Fruit fly (Drosophila melanogaster) whole organism: Measurements from ENCODE around the gene CheB38c.

Experiments used
- CG8478 ChIP-seq: fragments of >200 bp; optimal IDR thresholded peaks from 2 replicates; lab custom pipeline; 2018; ENCODE audit warnings: inconsistent platforms
- Dll ChIP-seq: fragments of >200 bp; optimal IDR thresholded peaks from 2 replicates; lab custom pipeline; 2017
- EcR ChIP-seq, 2 experiments: fragments of >200 bp; optimal IDR thresholded peaks; 2 replicates each; lab custom pipeline; 2017; ENCODE audit warnings: missing biosample characterization in 2 of 2, missing genetic modification characterization in 2 of 2, missing genetic modification reagents in 2 of 2
- pan ChIP-seq: fragments of >200 bp; optimal IDR thresholded peaks from 2 replicates; lab custom pipeline; 2017
- psq ChIP-seq: fragments of >200 bp; optimal IDR thresholded peaks from 2 replicates; lab custom pipeline; 2017
- usp ChIP-seq: fragments of >200 bp; optimal IDR thresholded peaks from 2 replicates; lab custom pipeline; 2017; ENCODE audit warnings: missing biosample characterization, missing genetic modification characterization, mixed read lengths

The CheB38c gene

DNA sequence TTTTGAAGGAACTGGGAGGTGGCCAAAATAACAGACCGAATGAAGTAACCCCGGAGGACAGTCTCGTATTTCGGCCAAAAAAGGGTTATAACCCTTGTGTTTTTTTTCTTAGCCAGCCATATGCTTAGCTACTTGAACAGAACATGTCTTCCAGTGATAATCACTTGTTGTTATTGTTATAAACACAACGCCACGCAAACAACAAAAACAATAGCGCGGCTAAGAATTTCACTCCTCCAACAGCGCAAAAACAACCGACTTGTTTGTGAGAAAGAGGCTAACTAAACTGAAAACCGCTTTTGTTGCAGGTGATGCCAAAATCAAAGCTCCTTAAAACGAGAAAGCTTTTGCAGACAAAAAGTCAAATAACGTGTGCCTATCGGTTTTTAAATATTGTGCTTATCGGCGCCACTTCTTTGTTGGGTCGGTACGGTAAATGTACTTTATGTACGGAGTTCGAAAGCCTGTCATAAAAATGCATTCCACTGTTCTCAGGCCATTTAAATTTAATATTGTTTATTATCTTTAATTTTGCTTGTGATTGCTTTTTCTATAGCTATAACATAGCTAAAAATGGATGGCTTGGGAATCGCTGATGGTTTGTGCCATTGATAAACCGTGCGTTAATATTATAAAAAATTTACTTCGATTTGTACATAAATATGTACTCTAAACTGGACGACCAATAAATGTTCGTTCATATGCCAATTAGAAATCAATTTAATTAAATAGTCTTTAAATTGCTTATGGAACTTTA, 23.7 kb downstream of the CheB38c start, which contains the start of gene vari:
Gene vari, minus strand, starts transcription at position 285 of the 757 bp plus-strand sequence.
- TF ChIP-seq psq (lab: Kevin White, UChicago) (no peak), pan (lab: Kevin White, UChicago) (no peak), usp (GFP tag; lab: Kevin White, UChicago) (no peak), Dll (no peak), EcR (GFP tag; optimal IDR thresholded peaks at IDR 0.05; lab: Kevin White, UChicago) (no peak), CG8478 (lab: Kevin White, UChicago) (no peak)

DNA sequence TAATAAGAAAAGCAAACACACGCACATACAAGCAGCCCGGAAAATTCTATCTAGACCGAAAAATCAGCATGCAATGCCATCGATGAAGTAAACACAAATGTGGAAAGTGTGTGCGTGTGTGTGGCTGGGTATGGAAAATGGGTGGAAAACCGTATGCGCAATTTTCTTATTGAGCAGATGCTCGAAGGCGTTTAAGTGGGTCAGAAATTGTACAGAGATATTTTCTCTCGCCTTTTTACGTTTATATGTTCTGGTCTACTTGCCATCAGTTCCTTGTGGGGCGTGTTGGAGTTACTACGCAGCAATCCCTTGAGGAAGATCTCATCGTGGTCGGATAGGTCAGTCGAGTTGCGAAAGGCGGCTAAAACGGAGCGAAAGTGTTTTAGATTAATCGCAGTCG, 24.9 kb downstream of the CheB38c start:
- no peak for TF ChIP-seq Dll
- no peak for TF ChIP-seq CG8478 (lab: Kevin White, UChicago)
- no peak for TF ChIP-seq usp (GFP tag; lab: Kevin White, UChicago)
- no peak for TF ChIP-seq pan (lab: Kevin White, UChicago)
- no peak for TF ChIP-seq EcR (GFP tag; optimal IDR thresholded peaks at IDR 0.05; lab: Kevin White, UChicago)
- no peak for TF ChIP-seq psq (lab: Kevin White, UChicago)

DNA sequence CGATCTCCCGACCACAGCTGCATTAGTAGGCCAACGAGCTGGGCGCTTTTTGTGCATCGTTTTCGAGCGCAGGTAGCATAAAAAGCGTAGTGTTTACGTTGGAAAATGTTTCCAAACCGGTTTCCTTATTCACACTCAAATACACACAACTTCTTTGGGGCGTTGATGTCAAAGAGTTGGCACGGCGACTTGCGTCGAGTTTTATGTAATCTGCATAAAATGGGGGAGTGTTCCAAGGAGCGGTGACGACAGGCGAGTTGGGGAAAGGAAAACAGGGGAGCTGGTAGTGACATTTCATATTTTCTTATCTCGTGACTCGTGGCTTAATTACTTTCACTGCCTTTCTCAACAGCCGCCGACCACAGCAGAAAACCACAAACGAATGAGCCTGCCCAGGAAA, 26.0 kb downstream of the CheB38c start:
- TF ChIP-seq Dll (no peak), psq (lab: Kevin White, UChicago) (no peak), usp (GFP tag; lab: Kevin White, UChicago) (no peak), pan (lab: Kevin White, UChicago) (no peak), CG8478 (lab: Kevin White, UChicago) (no peak), EcR (GFP tag; optimal IDR thresholded peaks at IDR 0.05; lab: Kevin White, UChicago) (no peak)

DNA sequence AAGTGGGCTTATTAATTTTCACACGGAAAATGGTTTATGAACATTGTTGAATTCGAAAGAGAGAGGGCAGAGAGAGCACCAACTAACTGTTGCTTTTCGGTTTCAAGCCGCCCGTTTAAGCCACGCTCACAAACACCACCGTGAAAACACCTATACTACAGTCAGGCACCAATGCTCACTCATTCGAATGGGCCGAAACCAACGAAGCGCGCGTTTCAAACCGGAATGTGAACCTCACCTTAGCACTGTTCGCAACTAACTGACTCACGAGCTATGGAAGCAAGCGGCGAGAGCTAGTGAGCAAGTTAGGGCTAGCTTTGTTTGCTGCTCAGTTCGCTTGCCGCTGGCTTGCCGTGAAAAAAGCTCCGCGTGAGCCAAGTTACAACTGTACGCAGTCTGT, 26.8 kb downstream of the CheB38c start:
- no peak for TF ChIP-seq usp (GFP tag; lab: Kevin White, UChicago)
- no peak for TF ChIP-seq CG8478 (lab: Kevin White, UChicago)
- no peak for TF ChIP-seq pan (lab: Kevin White, UChicago)
- no peak for TF ChIP-seq psq (lab: Kevin White, UChicago)
- TF ChIP-seq Dll, result no peak

DNA sequence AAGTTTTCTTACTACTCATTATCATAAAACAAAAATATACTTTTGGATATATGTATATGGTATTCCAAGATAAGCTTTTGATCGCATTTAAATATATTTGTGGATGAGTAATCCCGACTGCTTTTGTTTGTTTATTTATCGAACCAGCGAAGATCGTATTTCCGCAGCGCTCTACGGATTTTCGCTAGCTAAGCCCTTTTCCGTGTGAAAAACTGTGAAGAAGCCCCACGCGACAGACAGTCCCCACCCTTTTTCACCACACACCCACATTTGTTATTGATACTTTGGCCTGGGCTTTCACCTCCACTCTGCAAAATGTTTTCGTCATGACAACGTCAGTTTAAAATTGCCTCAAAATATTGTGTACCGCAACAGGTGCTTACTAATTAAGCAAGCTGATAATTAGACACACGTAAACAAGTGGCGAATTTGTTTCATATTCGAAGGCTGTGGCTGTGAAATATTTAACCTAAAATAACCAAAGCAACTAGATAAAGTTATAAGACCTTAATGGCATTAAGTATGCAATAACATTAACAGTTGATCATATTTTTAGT, 27.6 kb downstream of the CheB38c start:
- TF ChIP-seq usp (GFP tag; lab: Kevin White, UChicago), result no peak
- no peak for TF ChIP-seq psq (lab: Kevin White, UChicago)
- TF ChIP-seq Dll, result no peak
- no peak for TF ChIP-seq EcR (GFP tag; optimal IDR thresholded peaks at IDR 0.05; lab: Kevin White, UChicago)
- TF ChIP-seq CG8478 (lab: Kevin White, UChicago), result no peak
- no peak for TF ChIP-seq pan (lab: Kevin White, UChicago)

DNA sequence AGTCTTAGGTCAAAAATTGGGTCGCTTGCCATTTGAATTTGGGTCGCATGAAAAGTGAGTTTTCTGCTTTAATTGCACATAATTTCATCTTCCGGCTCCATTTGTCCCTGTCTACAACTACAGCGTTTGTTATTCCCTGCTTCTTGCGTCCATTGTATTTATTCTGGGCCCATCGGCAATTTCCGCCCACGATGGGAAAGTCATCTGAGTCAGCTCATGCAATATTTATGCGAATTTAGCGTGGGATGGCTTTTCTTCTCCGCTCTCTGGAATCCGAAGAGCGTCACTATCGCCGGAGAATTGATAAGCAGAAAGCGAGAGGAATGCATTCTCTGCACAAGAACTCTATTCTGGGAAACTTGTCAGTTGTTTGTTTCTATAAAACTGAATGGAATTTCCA, 28.1 kb downstream of the CheB38c start:
- TF ChIP-seq usp (GFP tag; lab: Kevin White, UChicago) (no peak), EcR (GFP tag; optimal IDR thresholded peaks at IDR 0.05; lab: Kevin White, UChicago) (no peak), Dll (no peak), pan (lab: Kevin White, UChicago) (no peak), CG8478 (lab: Kevin White, UChicago) (no peak), psq (lab: Kevin White, UChicago) (no peak)

DNA sequence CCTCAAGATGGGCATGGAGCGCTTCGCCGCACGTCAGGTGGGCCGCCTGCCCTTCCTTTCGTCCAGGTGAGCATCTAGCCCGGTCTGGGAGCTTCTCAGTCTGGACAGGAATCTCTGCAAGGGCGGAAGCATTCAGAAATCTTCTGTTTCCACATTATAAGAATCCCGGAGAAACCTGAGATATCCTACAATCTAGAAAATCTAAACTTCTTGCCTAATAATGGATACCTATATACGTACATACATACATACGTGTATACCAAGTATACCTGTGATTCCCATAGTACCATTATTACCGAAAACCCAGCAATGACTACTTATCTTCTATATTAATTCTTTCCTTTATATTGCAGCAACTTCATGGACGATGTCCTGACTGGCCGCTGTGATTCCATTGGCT, 32.6 kb downstream of the CheB38c start:
- no peak for TF ChIP-seq usp (GFP tag; lab: Kevin White, UChicago)
- no peak for TF ChIP-seq psq (lab: Kevin White, UChicago)
- no peak for TF ChIP-seq pan (lab: Kevin White, UChicago)
- no peak for TF ChIP-seq EcR (GFP tag; optimal IDR thresholded peaks at IDR 0.05; lab: Kevin White, UChicago)
- TF ChIP-seq CG8478 (lab: Kevin White, UChicago), result no peak
- no peak for TF ChIP-seq Dll

DNA sequence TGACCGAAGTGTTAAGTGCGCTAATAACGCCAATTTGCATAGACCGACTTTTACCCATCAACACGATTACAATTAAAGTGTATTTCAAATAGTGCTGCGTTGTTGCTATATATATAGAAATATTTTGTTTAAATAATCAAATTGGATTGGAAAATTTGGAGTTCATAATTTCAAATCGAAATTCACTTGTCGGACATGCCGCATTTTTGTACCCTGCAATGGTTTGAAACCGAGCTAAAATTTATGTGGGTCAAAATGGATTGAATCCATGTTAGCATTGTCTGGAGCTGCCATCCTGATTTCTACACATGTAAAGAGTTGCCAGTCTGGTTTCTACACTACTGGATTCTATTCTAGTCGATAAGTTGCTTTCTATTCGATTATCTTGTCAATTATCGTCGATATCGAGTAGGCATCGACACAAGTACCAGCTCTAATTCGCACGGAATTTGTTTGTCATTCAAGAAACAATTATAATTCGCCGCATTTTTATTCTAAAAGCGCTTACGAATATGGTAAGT, 33.3 kb downstream of the CheB38c start, which contains the start of gene Pomp:
Gene Pomp, plus strand, starts transcription at position 386 of the 521 bp plus-strand sequence.
- TF ChIP-seq psq (lab: Kevin White, UChicago), result peak; percentile 24
- no peak for TF ChIP-seq CG8478 (lab: Kevin White, UChicago)
- TF ChIP-seq Dll, result no peak
- TF ChIP-seq EcR (GFP tag; optimal IDR thresholded peaks at IDR 0.05; lab: Kevin White, UChicago), result no peak
- no peak for TF ChIP-seq usp (GFP tag; lab: Kevin White, UChicago)
- peak; percentile 78 for TF ChIP-seq pan (lab: Kevin White, UChicago)

DNA sequence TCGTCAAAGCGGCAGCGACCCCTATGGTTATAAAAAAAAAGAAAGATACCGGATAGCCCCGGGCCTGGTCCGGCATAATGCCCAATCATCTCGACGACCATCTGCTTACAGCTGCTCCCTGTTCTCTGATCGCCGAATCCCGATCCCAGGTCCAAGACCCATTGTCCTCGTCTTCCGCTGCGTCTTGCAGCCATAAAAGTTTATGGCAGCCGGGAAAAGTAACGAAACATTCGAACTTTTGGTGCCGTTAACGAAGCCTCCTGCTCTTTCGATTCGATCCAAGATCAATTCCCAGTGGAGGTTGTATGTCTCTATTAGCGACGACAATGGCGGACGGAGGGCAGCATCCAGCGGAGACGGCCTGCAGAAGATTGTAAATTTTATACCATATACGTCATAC, 35.3 kb downstream of the CheB38c start:
- TF ChIP-seq Dll (no peak), CG8478 (lab: Kevin White, UChicago) (no peak), usp (GFP tag; lab: Kevin White, UChicago) (no peak), pan (lab: Kevin White, UChicago) (no peak), psq (lab: Kevin White, UChicago) (no peak), EcR (GFP tag; optimal IDR thresholded peaks at IDR 0.05; lab: Kevin White, UChicago) (no peak)

DNA sequence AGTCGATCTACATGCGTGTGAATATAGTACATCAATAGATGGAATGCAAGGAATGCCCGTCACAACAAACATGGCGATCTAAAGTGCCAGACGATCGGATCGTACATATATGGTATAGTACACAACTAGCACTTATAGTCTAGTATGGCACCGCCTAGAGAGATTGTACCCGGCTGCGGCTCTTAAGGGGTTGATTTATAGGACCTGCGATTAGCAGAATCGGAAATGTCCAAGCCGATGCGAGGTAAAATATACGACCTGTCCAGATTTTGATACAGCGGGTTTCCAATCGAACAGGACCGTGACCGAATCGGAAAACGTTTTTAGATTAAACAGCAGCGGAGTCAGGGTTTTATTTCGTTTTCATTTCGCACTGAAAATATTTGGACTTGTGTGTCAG, 36.8 kb downstream of the CheB38c start:
- TF ChIP-seq psq (lab: Kevin White, UChicago) (no peak), usp (GFP tag; lab: Kevin White, UChicago) (no peak), Dll (no peak), pan (lab: Kevin White, UChicago) (no peak), EcR (GFP tag; optimal IDR thresholded peaks at IDR 0.05; lab: Kevin White, UChicago) (no peak), CG8478 (lab: Kevin White, UChicago) (no peak)

DNA sequence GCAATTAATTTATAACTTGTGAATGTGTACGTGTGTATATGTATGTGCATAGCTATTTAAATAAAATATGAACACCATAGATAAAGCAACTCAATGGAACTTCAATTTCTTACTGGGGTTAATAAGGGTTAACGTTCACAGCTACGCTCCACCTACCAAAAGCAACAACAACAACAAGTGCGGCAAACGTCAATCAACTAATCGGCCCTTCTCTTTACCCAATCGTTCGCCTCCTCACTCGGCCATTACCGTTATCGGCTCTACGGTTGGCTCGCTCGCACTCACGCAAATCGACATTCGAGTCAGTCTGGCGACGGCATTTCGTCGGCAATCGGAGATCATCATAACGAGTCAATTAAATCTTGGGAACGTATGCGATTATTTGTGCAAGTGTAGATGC, 37.6 kb downstream of the CheB38c start:
- TF ChIP-seq pan (lab: Kevin White, UChicago) (no peak), Dll (peak; percentile 55)
